Worm (Caenorhabditis elegans) whole organism, L4 larva: Measurements from ENCODE around the gene jbts-14.

Source experiments
- F44E2.7 ChIP-seq: fragments of 200-800 bp; sonication (Bioruptor generic); IDR thresholded peaks from 2 replicates; pipeline ENCODE4 v2.1.2; 2022; ENCODE audit warnings: missing genetic modification characterization, missing compliant biosample characterization
- T26A8.4 ChIP-seq: fragments of 200-800 bp; sonication (Bioruptor generic); IDR thresholded peaks from 2 replicates; pipeline ENCODE4 v1.3.6; 2022; ENCODE audit warnings: missing genetic modification characterization, missing compliant biosample characterization
- Y75B8A.6 ChIP-seq: fragments of 200-800 bp; sonication (Bioruptor generic); IDR thresholded peaks from 2 replicates; pipeline ENCODE4 v1.3.6; 2022; ENCODE audit warnings: missing genetic modification reagents, missing genetic modification characterization, missing compliant biosample characterization
- ZK337.2 ChIP-seq: fragments of 200-800 bp; sonication (Bioruptor generic); IDR thresholded peaks from 2 replicates; pipeline ENCODE4 v1.3.6; 2022; ENCODE audit warnings: missing genetic modification reagents, missing genetic modification characterization, missing compliant biosample characterization
- aha-1 ChIP-seq: fragments of 150-350 bp; peaks from one replicate; lab custom pipeline; 2014; ENCODE audit warnings: missing biosample characterization, missing genetic modification characterization
- arid-1 ChIP-seq: fragments of 200-800 bp; sonication (Bioruptor generic); conservative IDR thresholded peaks from 2 replicates; pipeline ENCODE4 v1.3.6; 2022; ENCODE audit warnings: missing genetic modification reagents, missing genetic modification characterization, missing compliant biosample characterization
- daf-12 ChIP-seq: fragments of 150-350 bp; optimal IDR thresholded peaks from 2 replicates; lab custom pipeline; 2014; ENCODE audit warnings: missing biosample characterization, missing genetic modification reagents, missing genetic modification characterization
- daf-16 ChIP-seq, 3 experiments: sonication (generic microtip); optimal IDR thresholded peaks; 2 replicates each; lab custom pipeline; 2016 to 2017; ENCODE audit warnings: missing genetic modification characterization in 3 of 3, missing genetic modification reagents in 3 of 3, mild to moderate bottlenecking in 2 of 3, missing compliant biosample characterization in 2 of 3, missing biosample characterization in 1 of 3, moderate library complexity in 1 of 3
- daf-8 ChIP-seq: fragments of 200-800 bp; sonication (Bioruptor generic); IDR thresholded peaks from 2 replicates; pipeline ENCODE4 v1.3.6; 2022; ENCODE audit warnings: missing genetic modification characterization, missing compliant biosample characterization
- dmd-6 ChIP-seq: fragments of 200-800 bp; sonication (Bioruptor generic); IDR thresholded peaks from 2 replicates; pipeline ENCODE4 v1.3.6; 2022; ENCODE audit warnings: missing genetic modification reagents, missing genetic modification characterization, missing compliant biosample characterization
- dve-1 ChIP-seq: sonication (generic microtip); optimal IDR thresholded peaks from 2 replicates; lab custom pipeline; 2017; ENCODE audit warnings: antibody characterized with exemption, mild to moderate bottlenecking, missing genetic modification characterization, missing compliant biosample characterization; ENCODE audit not compliant: insufficient read depth
- egl-43 ChIP-seq: fragments of 200-800 bp; sonication (Bioruptor generic); IDR thresholded peaks from 2 replicates; pipeline ENCODE4 v1.3.6; 2022; ENCODE audit warnings: missing genetic modification reagents, missing genetic modification characterization, missing compliant biosample characterization
- fkh-10 ChIP-seq: fragments of 150-350 bp; optimal IDR thresholded peaks from 2 replicates; lab custom pipeline; 2014; ENCODE audit warnings: missing biosample characterization, missing genetic modification reagents, missing genetic modification characterization
- hif-1 ChIP-seq, 2 experiments: sonication (generic microtip); optimal IDR thresholded peaks; 2 replicates each; lab custom pipeline; 2016 to 2017; ENCODE audit warnings: missing compliant biosample characterization in 2 of 2, missing genetic modification characterization in 2 of 2, missing genetic modification reagents in 2 of 2, missing genotype in 2 of 2, mild to moderate bottlenecking in 1 of 2
- hlh-11 ChIP-seq: fragments of 200-800 bp; sonication (Bioruptor generic); optimal IDR thresholded peaks from 2 replicates; lab custom pipeline; 2018; ENCODE audit warnings: mild to moderate bottlenecking, missing genetic modification characterization, missing compliant biosample characterization
- hlh-30 ChIP-seq: sonication (generic microtip); optimal IDR thresholded peaks from 2 replicates; lab custom pipeline; 2017; ENCODE audit warnings: antibody characterized with exemption, mild to moderate bottlenecking, missing genetic modification characterization, missing compliant biosample characterization; ENCODE audit not compliant: insufficient read depth
- hmg-1.1 ChIP-seq: fragments of 200-800 bp; sonication (Bioruptor generic); IDR thresholded peaks from 2 replicates; pipeline ENCODE4 v1.3.6; 2022; ENCODE audit warnings: missing genetic modification reagents, missing genetic modification characterization, missing compliant biosample characterization
- lir-3 ChIP-seq: sonication (generic microtip); optimal IDR thresholded peaks from 2 replicates; lab custom pipeline; 2016; ENCODE audit warnings: mild to moderate bottlenecking, missing genetic modification characterization, missing compliant biosample characterization
- madf-9 ChIP-seq: fragments of 200-800 bp; sonication (Bioruptor generic); conservative IDR thresholded peaks from 2 replicates; pipeline ENCODE4 v1.3.6; 2022; ENCODE audit warnings: missing genetic modification reagents, missing genetic modification characterization, missing compliant biosample characterization
- mdl-1 ChIP-seq, 2 experiments: fragments of 150-350 bp in 1 of 2; sonication (generic microtip) in 1 of 2; optimal IDR thresholded peaks; 2 replicates each; lab custom pipeline; 2014 to 2017; ENCODE audit warnings: missing biosample characterization in 2 of 2, missing genetic modification characterization in 2 of 2
- mep-1 ChIP-seq: fragments of 150-350 bp; sonication (generic microtip); optimal IDR thresholded peaks from 3 replicates; lab custom pipeline; 2014; ENCODE audit warnings: missing biosample characterization, missing genetic modification characterization
- nhr-10 ChIP-seq: fragments of 150-350 bp; optimal IDR thresholded peaks from 2 replicates; lab custom pipeline; 2014; ENCODE audit warnings: missing biosample characterization, missing genetic modification characterization
- nhr-28 ChIP-seq: fragments of 150-350 bp; optimal IDR thresholded peaks from 2 replicates; lab custom pipeline; 2014; ENCODE audit warnings: missing biosample characterization, missing genetic modification characterization
- nhr-6 ChIP-seq: fragments of 150-350 bp; optimal IDR thresholded peaks from 2 replicates; lab custom pipeline; 2014; ENCODE audit warnings: missing biosample characterization, missing genetic modification characterization
- nhr-76 ChIP-seq: fragments of 150-350 bp; optimal IDR thresholded peaks from 2 replicates; lab custom pipeline; 2014; ENCODE audit warnings: missing biosample characterization, missing genetic modification characterization
- pha-4 ChIP-seq, 2 experiments: fragments of 150-350 bp in 1 of 2; fragments of 200-800 bp in 1 of 2; sonication (Bioruptor generic) in 1 of 2; IDR thresholded peaks in 1 of 2; optimal IDR thresholded peaks in 1 of 2; 2 replicates each; pipeline versions ENCODE4 v1.3.6 to Lab custom; 2014 to 2022; ENCODE audit warnings: missing genetic modification characterization in 2 of 2, missing genetic modification reagents in 2 of 2, missing biosample characterization in 1 of 2, missing compliant biosample characterization in 1 of 2
- php-3 ChIP-seq: fragments of 200-800 bp; sonication (Bioruptor generic); IDR thresholded peaks from 2 replicates; pipeline ENCODE4 v1.3.6; 2022; ENCODE audit warnings: missing genetic modification reagents, missing genetic modification characterization, missing compliant biosample characterization
- pqm-1 ChIP-seq: sonication (generic microtip); optimal IDR thresholded peaks from 2 replicates; lab custom pipeline; 2017; ENCODE audit warnings: missing biosample characterization, missing genetic modification characterization
- set-16 ChIP-seq: fragments of 200-800 bp; sonication (Bioruptor generic); IDR thresholded peaks from 2 replicates; pipeline ENCODE4 v1.3.6; 2022; ENCODE audit warnings: missing genetic modification reagents, missing genetic modification characterization, missing compliant biosample characterization
- spr-1 ChIP-seq: sonication (generic microtip); optimal IDR thresholded peaks from 2 replicates; lab custom pipeline; 2016; ENCODE audit warnings: mild to moderate bottlenecking, missing genetic modification characterization, missing compliant biosample characterization
- unc-130 ChIP-seq: sonication (generic microtip); optimal IDR thresholded peaks from 2 replicates; lab custom pipeline; 2016; ENCODE audit warnings: missing genetic modification reagents, missing genetic modification characterization, missing compliant biosample characterization
- unc-39 ChIP-seq: sonication (generic microtip); optimal IDR thresholded peaks from 2 replicates; lab custom pipeline; 2017; ENCODE audit warnings: missing biosample characterization, missing genetic modification characterization
- unc-62 ChIP-seq, 3 experiments: fragments of 150-350 bp in 1 of 3; sonication (generic microtip); optimal IDR thresholded peaks in 2 of 3; peaks in 1 of 3; 1 replicate in 1 of 3; 2 replicates in 2 of 3; lab custom pipeline; 2014 to 2017; ENCODE audit warnings: missing biosample characterization in 3 of 3, missing genetic modification characterization in 3 of 3, missing genetic modification reagents in 3 of 3, missing genotype in 1 of 3
- zip-2 ChIP-seq: fragments of 150-350 bp; optimal IDR thresholded peaks from 2 replicates; lab custom pipeline; 2014; ENCODE audit warnings: missing biosample characterization, missing genetic modification characterization

jbts-14 gene

ce11 chrX:8718856-8719255 is 14.8 kb downstream of the jbts-14 start, which contains the start of gene F53A9.8 (continued):
- TF ChIP-seq egl-43 (no peak), unc-39 (tag; lab: Kevin White, UChicago) (no peak), F44E2.7 (no peak), spr-1 (tag; lab: Kevin White, UChicago) (no peak), daf-12 (no peak), lir-3 (no peak)

ce11 chrX:8719888-8720287 is 15.8 kb downstream of the jbts-14 start:
- TF ChIP-seq hlh-11 (tag; lab: Kevin White, UChicago) (peak; percentile 50), pqm-1 (peak; percentile 9), dve-1 (tag; lab: Kevin White, UChicago) (peak; percentile 93), Y75B8A.6 (no peak), pha-4 (GFP tag; IDR thresholded peaks at IDR 0.05; lab: Robert Waterston, UW) (no peak), pha-4 (tag; optimal IDR thresholded peaks at IDR 0.05; lab: Kevin White, UChicago) (no peak), mep-1 (tag; lab: Kevin White, UChicago) (peak; percentile 25), mdl-1 (tag; optimal IDR thresholded peaks at IDR 0.05; lab: Kevin White, UChicago) (peak in 1 of 2 experiments; percentile 9), dmd-6 (GFP tag; lab: Robert Waterston, UW) (peak; percentile 83), hif-1 (tag; optimal IDR thresholded peaks at IDR 0.05; lab: Kevin White, UChicago) (no peak), hlh-30 (tag; lab: Kevin White, UChicago) (peak; percentile 45), unc-62 (GFP tag; optimal IDR thresholded peaks at IDR 0.05 in 1 of 2; lab: Kevin White, UChicago) (peak in 1 of 2 experiments; percentile 35), unc-62 (tag; optimal IDR thresholded peaks at IDR 0.05; lab: Kevin White, UChicago) (no peak), T26A8.4 (no peak), php-3 (GFP tag; lab: Robert Waterston, UW) (peak; percentile 81), daf-16 (GFP tag; optimal IDR thresholded peaks at IDR 0.05; lab: Kevin White, UChicago) (no peak), daf-16 (tag; optimal IDR thresholded peaks at IDR 0.05; lab: Kevin White, UChicago) (peak; percentile 88), nhr-28 (tag; lab: Kevin White, UChicago) (peak; percentile 59)

- TF ChIP-seq nhr-6 = no peak
- TF ChIP-seq ZK337.2 (GFP tag; lab: Robert Waterston, UW) = no peak
- no peak for TF ChIP-seq madf-9 (GFP tag; lab: Robert Waterston, UW)
Measured at ce11 chrX:8720658-8721057, 16.6 kb downstream of the jbts-14 start, which contains the start of gene F53A9.9. F53A9.9 (minus strand) TSS chrX:8720758.

- TF ChIP-seq hlh-30 (tag; lab: Kevin White, UChicago) (no peak), nhr-76 (no peak), pha-4 (GFP tag; IDR thresholded peaks at IDR 0.05; lab: Robert Waterston, UW) (no peak), pha-4 (tag; optimal IDR thresholded peaks at IDR 0.05; lab: Kevin White, UChicago) (peak; percentile 48), unc-62 (GFP tag; optimal IDR thresholded peaks at IDR 0.05 in 1 of 2; lab: Kevin White, UChicago) (peak in 1 of 2 experiments; percentile 22), unc-62 (tag; optimal IDR thresholded peaks at IDR 0.05; lab: Kevin White, UChicago) (no peak)
Measured at ce11 chrX:8721273-8721672, 17.2 kb downstream of the jbts-14 start.

ce11 chrX:8723127-8723600 is 19.1 kb downstream of the jbts-14 start, which contains the start of gene tnt-2:
tnt-2 (minus strand) TSS chrX:8723550.
- TF ChIP-seq daf-8 (GFP tag; lab: Robert Waterston, UW) (no peak), hmg-1.1 (GFP tag; lab: Robert Waterston, UW) (no peak), fkh-10 (no peak), nhr-10 (tag; lab: Kevin White, UChicago) (no peak), arid-1 (GFP tag; lab: Robert Waterston, UW) (no peak), set-16 (peak; percentile 90), zip-2 (tag; lab: Kevin White, UChicago) (no peak), aha-1 (tag; lab: Kevin White, UChicago) (peak; percentile 58), unc-130 (GFP tag; lab: Kevin White, UChicago) (no peak)
